Worm (Caenorhabditis elegans) whole organism, L2 larva: Measurements from ENCODE around the gene mbl-1.
A peak's percentile ranks its signal among the peaks of the same experiment; 100 is the strongest.

Experiments
- C34F6.9 ChIP-seq: fragments of 150-350 bp; optimal IDR thresholded peaks from 2 replicates; lab custom pipeline; 2014; ENCODE audit warnings: missing biosample characterization, missing genetic modification characterization
- F13H6.1 ChIP-seq: sonication (generic microtip); optimal IDR thresholded peaks from 2 replicates; lab custom pipeline; 2016; ENCODE audit warnings: missing genetic modification characterization, missing compliant biosample characterization
- R02D3.7 ChIP-seq: fragments of 150-350 bp; optimal IDR thresholded peaks from 2 replicates; lab custom pipeline; 2014; ENCODE audit warnings: missing biosample characterization, missing genetic modification characterization
- Y55F3AM.14 ChIP-seq: fragments of 200-800 bp; sonication (Bioruptor generic); optimal IDR thresholded peaks from 2 replicates; lab custom pipeline; 2018; ENCODE audit warnings: mild to moderate bottlenecking, missing genetic modification characterization, missing compliant biosample characterization
- ZK546.5 ChIP-seq: sonication (generic microtip); optimal IDR thresholded peaks from 2 replicates; lab custom pipeline; 2017; ENCODE audit warnings: missing biosample characterization, missing genetic modification characterization
- alr-1 ChIP-seq: fragments of 150-350 bp; optimal IDR thresholded peaks from 2 replicates; lab custom pipeline; 2014; ENCODE audit warnings: missing biosample characterization, missing genetic modification characterization
- aly-2 ChIP-seq: fragments of 150-350 bp; optimal IDR thresholded peaks from 2 replicates; lab custom pipeline; 2014; ENCODE audit warnings: missing biosample characterization, missing genetic modification characterization
- ama-1 ChIP-seq: fragments of 150-350 bp; optimal IDR thresholded peaks from 2 replicates; lab custom pipeline; 2018; ENCODE audit warnings: inconsistent platforms
- blmp-1 ChIP-seq: sonication (generic microtip); optimal IDR thresholded peaks from 2 replicates; lab custom pipeline; 2017; ENCODE audit warnings: missing genetic modification characterization, mild to moderate bottlenecking, missing compliant biosample characterization, antibody characterized with exemption, moderate library complexity; ENCODE audit not compliant: insufficient read depth
- ceh-16 ChIP-seq: fragments of 150-350 bp; optimal IDR thresholded peaks from 2 replicates; lab custom pipeline; 2014; ENCODE audit warnings: missing biosample characterization, missing genetic modification characterization
- ceh-82 ChIP-seq: fragments of 150-350 bp; optimal IDR thresholded peaks from 2 replicates; lab custom pipeline; 2014; ENCODE audit warnings: missing biosample characterization, missing genetic modification characterization
- crh-2 ChIP-seq: sonication (generic microtip); optimal IDR thresholded peaks from 2 replicates; lab custom pipeline; 2017; ENCODE audit warnings: missing biosample characterization, missing genetic modification characterization
- dmd-4 ChIP-seq: sonication (generic microtip); optimal IDR thresholded peaks from 2 replicates; lab custom pipeline; 2017; ENCODE audit warnings: missing biosample characterization, missing genetic modification characterization
- egl-27 ChIP-seq: sonication (generic microtip); optimal IDR thresholded peaks from 3 replicates; lab custom pipeline; 2017; ENCODE audit warnings: missing biosample characterization, missing genetic modification reagents, missing genetic modification characterization
- elt-1 ChIP-seq: fragments of 150-350 bp; optimal IDR thresholded peaks from 2 replicates; lab custom pipeline; 2014; ENCODE audit warnings: missing biosample characterization, missing genetic modification characterization
- elt-3 ChIP-seq: sonication (generic microtip); optimal IDR thresholded peaks from 2 replicates; lab custom pipeline; 2017; ENCODE audit warnings: missing biosample characterization, missing genetic modification characterization
- fos-1 ChIP-seq: fragments of 150-350 bp; optimal IDR thresholded peaks from 2 replicates; lab custom pipeline; 2014; ENCODE audit warnings: missing biosample characterization, missing genetic modification characterization
- gmeb-1 ChIP-seq: fragments of 150-350 bp; optimal IDR thresholded peaks from 2 replicates; lab custom pipeline; 2014; ENCODE audit warnings: missing biosample characterization, missing genetic modification characterization
- lin-13 ChIP-seq: fragments of 150-350 bp; optimal IDR thresholded peaks from 2 replicates; lab custom pipeline; 2014; ENCODE audit warnings: missing biosample characterization, missing genetic modification reagents, missing genetic modification characterization
- lin-39 ChIP-seq: fragments of 150-350 bp; optimal IDR thresholded peaks from 2 replicates; lab custom pipeline; 2014; ENCODE audit warnings: missing biosample characterization, missing genetic modification reagents, missing genetic modification characterization
- lsy-2 ChIP-seq, 2 experiments: fragments of 150-350 bp in 1 of 2; sonication (generic microtip) in 1 of 2; optimal IDR thresholded peaks; 2 replicates each; lab custom pipeline; 2014 to 2017; ENCODE audit warnings: missing biosample characterization in 2 of 2, missing genetic modification characterization in 2 of 2
- mab-5 ChIP-seq: fragments of 150-350 bp; optimal IDR thresholded peaks from 2 replicates; lab custom pipeline; 2014; ENCODE audit warnings: missing biosample characterization, missing genetic modification characterization
- mbf-1 ChIP-seq: sonication (generic microtip); optimal IDR thresholded peaks from 2 replicates; lab custom pipeline; 2017; ENCODE audit warnings: missing biosample characterization, missing genetic modification characterization
- mdl-1 ChIP-seq, 2 experiments: fragments of 150-350 bp in 1 of 2; sonication (generic microtip) in 1 of 2; optimal IDR thresholded peaks; 2 replicates each; lab custom pipeline; 2017; ENCODE audit warnings: missing biosample characterization in 2 of 2, missing genetic modification characterization in 2 of 2
- nhr-10 ChIP-seq: sonication (generic microtip); optimal IDR thresholded peaks from 2 replicates; lab custom pipeline; 2017; ENCODE audit warnings: missing biosample characterization, missing genetic modification characterization
- nhr-11 ChIP-seq: fragments of 150-350 bp; optimal IDR thresholded peaks from 2 replicates; lab custom pipeline; 2014; ENCODE audit warnings: missing biosample characterization, missing genetic modification characterization
- nhr-12 ChIP-seq: fragments of 150-350 bp; optimal IDR thresholded peaks from 2 replicates; lab custom pipeline; 2014; ENCODE audit warnings: missing biosample characterization, missing genetic modification characterization
- nhr-129 ChIP-seq: fragments of 150-350 bp; optimal IDR thresholded peaks from 2 replicates; lab custom pipeline; 2014; ENCODE audit warnings: missing biosample characterization, missing genetic modification characterization
- nhr-21 ChIP-seq: fragments of 150-350 bp; optimal IDR thresholded peaks from 2 replicates; lab custom pipeline; 2014; ENCODE audit warnings: missing biosample characterization, missing genetic modification characterization
- nhr-23 ChIP-seq: fragments of 150-350 bp; optimal IDR thresholded peaks from 2 replicates; lab custom pipeline; 2014; ENCODE audit warnings: missing biosample characterization, missing genetic modification reagents, missing genetic modification characterization
- nhr-237 ChIP-seq: fragments of 150-350 bp; optimal IDR thresholded peaks from 2 replicates; lab custom pipeline; 2014; ENCODE audit warnings: missing biosample characterization, missing genetic modification characterization
- nhr-25 ChIP-seq: fragments of 150-350 bp; sonication (generic microtip); optimal IDR thresholded peaks from 3 replicates; lab custom pipeline; 2014; ENCODE audit warnings: missing biosample characterization, missing genetic modification characterization
- nhr-6 ChIP-seq: fragments of 150-350 bp; optimal IDR thresholded peaks from 2 replicates; lab custom pipeline; 2014; ENCODE audit warnings: missing biosample characterization, missing genetic modification characterization
- nhr-77 ChIP-seq: fragments of 150-350 bp; optimal IDR thresholded peaks from 2 replicates; lab custom pipeline; 2014; ENCODE audit warnings: missing biosample characterization, missing genetic modification characterization
- peb-1 ChIP-seq: fragments of 150-350 bp; optimal IDR thresholded peaks from 2 replicates; lab custom pipeline; 2014; ENCODE audit warnings: missing biosample characterization, missing genetic modification characterization
- sem-4 ChIP-seq: fragments of 150-350 bp; optimal IDR thresholded peaks from 2 replicates; lab custom pipeline; 2014; ENCODE audit warnings: missing biosample characterization, missing genetic modification reagents, missing genetic modification characterization
- skn-1 ChIP-seq: sonication (generic microtip); optimal IDR thresholded peaks from 2 replicates; lab custom pipeline; 2017; ENCODE audit warnings: missing biosample characterization, missing genetic modification characterization
- sma-3 ChIP-seq: sonication (generic microtip); optimal IDR thresholded peaks from 2 replicates; lab custom pipeline; 2016; ENCODE audit warnings: missing genetic modification reagents, missing genetic modification characterization, missing compliant biosample characterization
- sma-9 ChIP-seq, 2 experiments: fragments of 150-350 bp in 1 of 2; sonication (generic microtip) in 1 of 2; optimal IDR thresholded peaks; 2 replicates each; lab custom pipeline; 2014 to 2016; ENCODE audit warnings: missing genetic modification characterization in 2 of 2, mild to moderate bottlenecking in 1 of 2, missing biosample characterization in 1 of 2, missing compliant biosample characterization in 1 of 2, missing genetic modification reagents in 1 of 2, moderate library complexity in 1 of 2
- snpc-4 ChIP-seq: fragments of 150-350 bp; optimal IDR thresholded peaks from 2 replicates; lab custom pipeline; 2014; ENCODE audit warnings: missing biosample characterization, missing genetic modification characterization
- unc-39 ChIP-seq: fragments of 150-350 bp; optimal IDR thresholded peaks from 2 replicates; lab custom pipeline; 2014; ENCODE audit warnings: missing biosample characterization, missing genetic modification characterization
- unc-55 ChIP-seq: fragments of 150-350 bp; sonication (generic microtip); optimal IDR thresholded peaks from 3 replicates; lab custom pipeline; 2014; ENCODE audit warnings: missing biosample characterization, missing genetic modification reagents, missing genetic modification characterization
- unc-62 ChIP-seq: fragments of 150-350 bp; optimal IDR thresholded peaks from 2 replicates; lab custom pipeline; 2014; ENCODE audit warnings: missing biosample characterization, missing genetic modification reagents, missing genetic modification characterization
- zag-1 ChIP-seq: fragments of 150-350 bp; optimal IDR thresholded peaks from 2 replicates; lab custom pipeline; 2014; ENCODE audit warnings: missing biosample characterization, missing genetic modification characterization
- ztf-1 ChIP-seq: fragments of 200-800 bp; sonication (Bioruptor generic); conservative IDR thresholded peaks from 2 replicates; pipeline ENCODE4 v1.3.6; 2022; ENCODE audit warnings: missing genetic modification characterization, missing compliant biosample characterization
- ztf-11 ChIP-seq: sonication (generic microtip); optimal IDR thresholded peaks from 2 replicates; lab custom pipeline; 2017; ENCODE audit warnings: missing biosample characterization, missing genetic modification characterization
- ztf-4 ChIP-seq: fragments of 150-350 bp; optimal IDR thresholded peaks from 2 replicates; lab custom pipeline; 2014; ENCODE audit warnings: missing biosample characterization, missing genetic modification characterization

The mbl-1 gene

DNA sequence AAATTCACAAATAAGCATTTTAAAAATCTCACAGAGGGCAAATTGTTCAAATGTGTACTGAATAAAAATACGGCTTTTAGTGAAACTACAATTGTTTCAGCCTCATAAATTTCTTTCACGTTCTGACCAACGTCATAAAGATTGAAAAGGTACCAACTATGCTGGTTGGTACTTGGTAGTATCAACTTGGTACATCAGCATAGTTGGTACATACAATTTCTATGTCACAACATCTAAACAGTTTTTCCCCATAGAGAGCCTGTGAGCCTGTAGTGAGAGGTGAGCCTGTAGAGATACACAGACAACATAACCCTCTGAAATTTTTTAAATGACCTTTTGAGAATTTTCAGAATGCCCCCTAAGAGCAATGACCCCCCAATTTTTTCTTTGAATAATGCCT lies 40.7 kb downstream of the mbl-1 start:
- TF ChIP-seq elt-1 (tag; lab: Kevin White, UChicago): no peak
- TF ChIP-seq sma-9 (GFP tag; optimal IDR thresholded peaks at IDR 0.05; lab: Kevin White, UChicago): no peak
- TF ChIP-seq sma-9 (tag; optimal IDR thresholded peaks at IDR 0.05; lab: Kevin White, UChicago): no peak
- TF ChIP-seq nhr-77: no peak
- TF ChIP-seq ZK546.5 (tag; lab: Kevin White, UChicago): no peak
- no peak for TF ChIP-seq nhr-25 (tag; lab: Kevin White, UChicago)
- TF ChIP-seq blmp-1: no peak
- no peak for TF ChIP-seq sem-4 (tag; lab: Kevin White, UChicago)
- TF ChIP-seq gmeb-1 (tag; lab: Kevin White, UChicago): no peak
- TF ChIP-seq skn-1 (tag; lab: Kevin White, UChicago): no peak
- no peak for TF ChIP-seq egl-27 (tag; lab: Kevin White, UChicago)
- TF ChIP-seq nhr-11 (tag; lab: Kevin White, UChicago): no peak
- no peak for TF ChIP-seq unc-62 (GFP tag; lab: Kevin White, UChicago)
- TF ChIP-seq nhr-23 (tag; lab: Kevin White, UChicago): no peak
- TF ChIP-seq unc-39 (tag; lab: Kevin White, UChicago): no peak

DNA sequence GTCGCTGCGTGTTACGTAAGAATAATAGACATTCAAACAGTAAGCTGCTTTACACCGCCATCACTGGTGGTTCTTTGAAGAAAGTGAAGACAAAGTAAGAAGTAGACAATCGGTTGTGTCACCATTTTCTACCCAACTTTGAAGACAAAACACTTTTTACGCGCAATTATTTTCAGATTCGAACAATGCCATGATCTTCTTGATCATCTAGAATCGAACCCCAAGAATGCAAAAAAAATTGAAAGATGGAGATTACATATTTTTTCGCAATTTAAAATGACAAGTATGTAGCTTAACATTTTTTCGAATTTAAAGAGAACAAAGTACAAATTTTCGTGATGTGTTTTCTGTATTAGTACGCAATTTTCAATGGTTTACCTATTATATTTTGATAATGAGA lies 42.5 kb downstream of the mbl-1 start, which contains the start of gene F35B3.4:
Gene F35B3.4, minus strand, starts transcription at position 101 of the 400 bp plus-strand sequence.
- TF ChIP-seq dmd-4 (tag; lab: Kevin White, UChicago) (no peak), ztf-11 (tag; lab: Kevin White, UChicago) (no peak), nhr-6 (tag; lab: Kevin White, UChicago) (no peak), C34F6.9 (tag; lab: Kevin White, UChicago) (no peak)

DNA sequence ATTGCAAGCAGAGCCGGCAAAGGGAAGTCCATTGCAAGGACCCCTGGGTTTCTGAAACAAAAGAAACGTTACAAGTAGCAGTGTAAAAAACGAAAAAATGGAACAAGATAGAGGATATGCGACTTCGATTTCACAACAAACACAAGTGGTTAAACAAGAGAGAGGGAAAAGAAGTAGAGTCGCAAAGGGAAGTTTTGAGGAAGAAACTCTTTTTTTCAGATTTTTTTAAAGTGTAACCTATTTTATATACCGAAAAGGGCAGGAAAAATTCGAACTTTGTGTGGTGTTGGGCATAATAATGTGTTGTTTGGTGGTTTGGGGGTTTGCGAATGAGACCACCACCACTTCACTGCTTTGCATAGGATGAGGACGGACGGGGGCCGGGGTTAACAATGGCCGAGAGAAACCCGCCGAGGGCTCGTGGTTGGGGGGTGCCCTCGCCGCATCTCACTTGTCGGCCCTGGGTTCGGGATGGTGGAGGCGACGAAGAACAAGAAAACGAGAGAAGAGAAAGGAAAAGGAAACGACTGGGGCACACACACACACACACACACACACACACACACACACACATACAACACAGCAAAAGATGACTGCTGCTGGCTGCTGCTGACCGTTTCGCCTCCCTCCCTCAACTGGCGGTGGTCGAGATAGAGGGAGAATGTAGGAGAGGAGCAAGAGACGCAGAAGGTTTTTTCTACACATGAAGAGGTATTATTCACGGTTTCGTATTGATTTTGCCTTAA lies 51.9 kb downstream of the mbl-1 start, which contains the start of gene ptrn-1:
Gene ptrn-1, minus strand, starts transcription at position 51 of the 746 bp plus-strand sequence.
- TF ChIP-seq sma-9 (GFP tag; optimal IDR thresholded peaks at IDR 0.05; lab: Kevin White, UChicago) (peak; percentile 66), sma-9 (tag; optimal IDR thresholded peaks at IDR 0.05; lab: Kevin White, UChicago) (no peak), sem-4 (tag; lab: Kevin White, UChicago) (no peak), nhr-23 (tag; lab: Kevin White, UChicago) (no peak), nhr-10 (tag; lab: Kevin White, UChicago) (no peak), skn-1 (tag; lab: Kevin White, UChicago) (no peak), snpc-4 (tag; lab: Kevin White, UChicago) (no peak), ceh-16 (tag; lab: Kevin White, UChicago) (peak; percentile 65), lsy-2 (tag; optimal IDR thresholded peaks at IDR 0.05; lab: Kevin White, UChicago) (peak; percentile 20 to 46), R02D3.7 (tag; lab: Kevin White, UChicago) (no peak), mab-5 (peak; percentile 34), ama-1 (lab: Kevin White, UChicago) (no peak), fos-1 (peak; percentile 73), ceh-82 (tag; lab: Kevin White, UChicago) (no peak), ztf-11 (tag; lab: Kevin White, UChicago) (no peak), aly-2 (no peak), zag-1 (tag; lab: Kevin White, UChicago) (peak; percentile 49), egl-27 (tag; lab: Kevin White, UChicago) (peak; percentile 39), unc-62 (GFP tag; lab: Kevin White, UChicago) (no peak), peb-1 (tag; lab: Kevin White, UChicago) (no peak), nhr-21 (peak; percentile 48), Y55F3AM.14 (peak; percentile 82), nhr-237 (tag; lab: Kevin White, UChicago) (no peak), crh-2 (tag; lab: Kevin White, UChicago) (peak; percentile 67), elt-1 (tag; lab: Kevin White, UChicago) (no peak), ztf-1 (GFP tag; lab: Robert Waterston, UW) (no peak), F13H6.1 (tag; lab: Kevin White, UChicago) (peak; percentile 86), sma-3 (GFP tag; lab: Kevin White, UChicago) (no peak), C34F6.9 (tag; lab: Kevin White, UChicago) (peak; percentile 50), elt-3 (tag; lab: Kevin White, UChicago) (no peak), nhr-25 (tag; lab: Kevin White, UChicago) (peak; percentile 47), lin-13 (GFP tag; lab: Kevin White, UChicago) (peak; percentile 72), dmd-4 (tag; lab: Kevin White, UChicago) (no peak), blmp-1 (peak; percentile 85), lin-39 (tag; lab: Kevin White, UChicago) (no peak), mbf-1 (tag; lab: Kevin White, UChicago) (no peak), gmeb-1 (tag; lab: Kevin White, UChicago) (peak; percentile 7), nhr-12 (tag; lab: Kevin White, UChicago) (no peak), nhr-129 (peak; percentile 85), unc-55 (GFP tag; lab: Kevin White, UChicago) (peak; percentile 76), nhr-11 (tag; lab: Kevin White, UChicago) (no peak), ztf-4 (peak; percentile 9), alr-1 (tag; lab: Kevin White, UChicago) (no peak), mdl-1 (tag; optimal IDR thresholded peaks at IDR 0.05; lab: Kevin White, UChicago) (peak in 1 of 2 experiments; percentile 1)
